Worm (Caenorhabditis elegans) whole organism, young adult: ENCODE data around the gene F09A5.2.

Experiments
- attf-6 ChIP-seq: fragments of 200-800 bp; sonication (Bioruptor generic); IDR thresholded peaks from 2 replicates; pipeline ENCODE4 v1.3.6; 2022; ENCODE audit warnings: missing genetic modification reagents, missing genetic modification characterization, missing compliant biosample characterization
- hsf-1 ChIP-seq: fragments of 200-800 bp; sonication (Bioruptor generic); IDR thresholded peaks from 2 replicates; pipeline ENCODE4 v1.3.6; 2022; ENCODE audit warnings: missing genetic modification reagents, missing genetic modification characterization, missing compliant biosample characterization
- pha-4 ChIP-seq: fragments of 150-350 bp; sonication (generic microtip); optimal IDR thresholded peaks from 2 replicates; lab custom pipeline; 2014; ENCODE audit warnings: missing biosample characterization, missing genetic modification reagents, missing genetic modification characterization
- snpc-4 ChIP-seq, 5 experiments: fragments of 150-350 bp in 1 of 5; sonication (generic microtip) in 4 of 5; optimal IDR thresholded peaks; 2 replicates each; lab custom pipeline; 2014 to 2018; ENCODE audit warnings: missing genetic modification characterization in 5 of 5, missing biosample characterization in 3 of 5, antibody characterized with exemption in 2 of 5, mild to moderate bottlenecking in 2 of 5, missing compliant biosample characterization in 2 of 5, missing genotype in 2 of 5, moderate library complexity in 2 of 5, missing genetic modification reagents in 1 of 5
- unc-62 ChIP-seq: fragments of 150-350 bp; optimal IDR thresholded peaks from 2 replicates; lab custom pipeline; 2014; ENCODE audit warnings: missing biosample characterization, missing genetic modification reagents, missing genetic modification characterization

ce11 chrX:13102838-13103237 lies 32.1 kb upstream of the F09A5.2 start:
- no peak for TF ChIP-seq pha-4 (tag; lab: Kevin White, UChicago)
- no peak for TF ChIP-seq snpc-4 (GFP tag; optimal IDR thresholded peaks at IDR 0.05; lab: Kevin White, UChicago)
- no peak for TF ChIP-seq snpc-4 (tag; optimal IDR thresholded peaks at IDR 0.05; lab: Kevin White, UChicago)
- no peak for TF ChIP-seq unc-62 (GFP tag; lab: Kevin White, UChicago)
- no peak for TF ChIP-seq attf-6 (GFP tag; lab: Robert Waterston, UW)
- TF ChIP-seq hsf-1 (GFP tag; lab: Robert Waterston, UW) = no peak
